Fruit fly (Drosophila melanogaster): ENCODE results near the gene Faf2.

Faf2 gene

DNA sequence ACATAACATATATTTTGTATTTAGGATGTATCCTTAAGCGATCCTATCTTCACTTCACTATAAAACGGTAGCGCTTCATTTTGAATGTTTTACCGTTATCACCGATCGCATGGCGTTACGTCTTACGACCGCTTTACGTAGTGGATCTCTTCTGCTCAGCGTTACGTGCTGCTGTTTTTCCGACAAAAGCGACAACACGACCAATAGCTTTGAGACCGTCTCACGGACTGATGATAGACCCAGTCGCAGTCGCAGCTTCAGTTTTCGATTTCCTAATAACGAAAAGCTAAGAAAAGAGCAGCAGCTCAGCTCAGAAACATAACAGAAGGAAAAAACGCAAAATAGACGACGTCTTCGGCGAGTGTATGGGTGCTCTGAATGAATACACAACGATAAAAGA, 23.8 kb upstream of the Faf2 start, which contains the start of gene CG10348:
CG10348 (minus strand) TSS at position 234 of the 400 bp plus-strand sequence.
- TF ChIP-seq pita (GFP tag; optimal IDR thresholded peaks at IDR 0.05): no peak
- 0 out of 3 replicates have a peak, but pooled peaks have one; percentile 21 for TF ChIP-seq CG6791 (GFP tag; IDR thresholded peaks at IDR 0.05; ENCODE audit: partially characterized antibody)
- TF ChIP-seq wdn (GFP tag; IDR thresholded peaks at IDR 0.05): no peak
- TF ChIP-seq zf30C (GFP tag; optimal IDR thresholded peaks at IDR 0.05): peak; percentile 43
- no peak for TF ChIP-seq CG13287 (GFP tag; IDR thresholded peaks at IDR 0.05; ENCODE audit: partially characterized antibody)
- TF ChIP-seq Atf6 (GFP tag; IDR thresholded peaks at IDR 0.05): no peak
- TF ChIP-seq esg (GFP tag; conservative IDR thresholded peaks at IDR 0.05): no peak
- no peak for TF ChIP-seq vnd (GFP tag; IDR thresholded peaks at IDR 0.05; ENCODE audit: partially characterized antibody)
- no peak for TF ChIP-seq Trl (optimal IDR thresholded peaks at IDR 0.05)
- TF ChIP-seq Trl (GFP tag; optimal IDR thresholded peaks at IDR 0.05): no peak
- no peak for TF ChIP-seq CG7357 (GFP tag; IDR thresholded peaks at IDR 0.05)
- no peak for TF ChIP-seq CHES-1-like (GFP tag; optimal IDR thresholded peaks at IDR 0.05)
- no peak for TF ChIP-seq HHEX (GFP tag; optimal IDR thresholded peaks at IDR 0.05)
- peak; percentile 55 for TF ChIP-seq Jarid2 (GFP tag; optimal IDR thresholded peaks at IDR 0.05)
- no peak for TF ChIP-seq Fer3 (tag; optimal IDR thresholded peaks at IDR 0.05)
- no peak for TF ChIP-seq tgo (GFP tag; IDR thresholded peaks at IDR 0.05)
- TF ChIP-seq crol (GFP tag; IDR thresholded peaks at IDR 0.05): 0 out of 2 replicates have a peak, but pooled peaks have one; percentile 5
- peak; percentile 98 for TF ChIP-seq CG9437 (GFP tag; optimal IDR thresholded peaks at IDR 0.05)
- peak; percentile 52 for TF ChIP-seq stwl (tag; optimal IDR thresholded peaks at IDR 0.05)
- TF ChIP-seq CG13424 (tag; optimal IDR thresholded peaks at IDR 0.05): no peak
- no peak for TF ChIP-seq ftz-f1 (GFP tag; optimal IDR thresholded peaks at IDR 0.05)
- no peak for TF ChIP-seq CG11696 (GFP tag; IDR thresholded peaks at IDR 0.05)

dm6 chr2L:18727986-18728385, 19.5 kb upstream of the Faf2 start:
- TF ChIP-seq sens (GFP tag) (peak; percentile 62), tx (GFP tag; optimal IDR thresholded peaks at IDR 0.05) (no peak), Ets65A (GFP tag) (peak; percentile 73)

- TF ChIP-seq stwl (tag; optimal IDR thresholded peaks at IDR 0.05) (peak; percentile 75), Mrtf (GFP tag; IDR thresholded peaks at IDR 0.05) (no peak), Scr (GFP tag; IDR thresholded peaks at IDR 0.05; ENCODE audit: partially characterized antibody) (no peak), Drgx (GFP tag; IDR thresholded peaks at IDR 0.05) (peak; percentile 64), peb (GFP tag; IDR thresholded peaks at IDR 0.05) (no peak), oc (tag; optimal IDR thresholded peaks at IDR 0.05) (no peak), CG2199 (GFP tag; IDR thresholded peaks at IDR 0.05) (no peak)
Observed at dm6 chr2L:18724842-18725241, 16.4 kb upstream of the Faf2 start.

DNA sequence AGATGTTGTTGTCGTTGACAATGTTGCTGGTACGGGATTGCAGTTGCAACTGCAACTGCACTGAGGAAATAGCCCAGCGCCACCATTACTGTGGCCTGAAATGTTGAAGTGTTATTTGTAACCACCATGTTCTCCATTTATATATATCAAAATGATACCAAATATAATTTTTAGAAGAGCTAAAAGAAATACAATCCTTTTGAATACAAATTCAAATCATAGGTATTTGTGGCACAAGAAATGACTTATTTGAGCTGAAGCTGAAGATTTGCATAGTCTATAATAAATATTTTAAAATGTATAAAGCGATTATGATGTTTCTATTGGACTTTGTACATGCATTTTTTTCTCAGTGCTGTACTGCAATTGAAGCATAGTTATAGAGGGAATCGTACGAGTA, 11.1 kb upstream of the Faf2 start:
- no peak for TF ChIP-seq CG12942 (GFP tag; optimal IDR thresholded peaks at IDR 0.05)
- TF ChIP-seq Drgx (GFP tag; IDR thresholded peaks at IDR 0.05): 0 out of 2 replicates have a peak, but pooled peaks have one; percentile 23

DNA sequence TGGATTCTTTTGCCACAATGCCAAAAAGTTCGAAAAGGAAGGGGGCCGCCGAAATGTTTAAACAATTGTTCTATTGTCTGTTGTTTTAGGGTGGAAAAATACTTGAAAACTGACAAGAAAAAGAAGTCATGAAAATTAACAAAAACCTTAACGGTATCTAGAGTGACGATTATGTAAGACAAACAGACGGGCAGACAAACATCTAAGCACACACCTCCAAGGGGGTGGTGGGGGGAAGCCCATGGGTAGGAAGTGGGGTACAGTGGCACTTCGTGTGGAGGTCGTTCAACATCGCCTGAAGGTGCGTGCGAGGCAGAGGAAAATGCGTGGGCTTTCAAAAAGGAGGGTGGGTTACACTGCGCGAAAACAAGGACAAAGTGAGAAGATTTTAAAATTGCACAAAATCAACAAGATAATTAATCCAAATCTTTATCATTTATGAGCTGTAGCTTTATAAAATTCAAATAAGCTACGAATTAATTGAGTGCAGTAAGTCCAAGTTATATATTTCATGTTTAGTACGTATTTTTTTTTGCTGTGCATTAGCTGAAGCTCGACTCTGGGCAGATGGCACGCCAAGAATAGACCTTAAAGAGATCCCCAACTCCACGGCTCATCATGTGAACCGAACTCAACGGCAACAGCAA, 9.0 kb upstream of the Faf2 start:
- no peak for TF ChIP-seq CG14860 (GFP tag; IDR thresholded peaks at IDR 0.05; ENCODE audit: partially characterized antibody)
- peak in 1 of 2 experiments; percentile 0 for TF ChIP-seq bsh (GFP tag; optimal IDR thresholded peaks at IDR 0.05)
- peak; percentile 34; the same call in 1 of the 3 replicates for TF ChIP-seq CG11456 (GFP tag; IDR thresholded peaks at IDR 0.05)
- TF ChIP-seq Chrac-16 (GFP tag; optimal IDR thresholded peaks at IDR 0.05): no peak
- no peak for TF ChIP-seq lmd (GFP tag; IDR thresholded peaks at IDR 0.05)
- TF ChIP-seq Meics (GFP tag; optimal IDR thresholded peaks at IDR 0.05): peak; percentile 17
- TF ChIP-seq CG1233 (GFP tag; optimal IDR thresholded peaks at IDR 0.05): no peak
- no peak for TF ChIP-seq en (GFP tag; optimal IDR thresholded peaks at IDR 0.05)
- TF ChIP-seq vvl (GFP tag; IDR thresholded peaks at IDR 0.05): peak; percentile 21; the same call in 1 of the 2 replicates
- no peak for TF ChIP-seq abd-A (tag; optimal IDR thresholded peaks at IDR 0.05)
- no peak for TF ChIP-seq D (optimal IDR thresholded peaks at IDR 0.05)
- TF ChIP-seq D (GFP tag; optimal IDR thresholded peaks at IDR 0.05): no peak
- TF ChIP-seq lov (optimal IDR thresholded peaks at IDR 0.05): no peak
- no peak for TF ChIP-seq lov (GFP tag; IDR thresholded peaks at IDR 0.05)
